Fruit fly (Drosophila melanogaster) ovary, adult (tissue): ENCODE results near the gene CG13813.
A peak's percentile ranks its signal among the peaks of the same experiment; 100 is the strongest.

Experiments used
- CG17801 ChIP-seq: fragments of 200-800 bp; optimal IDR thresholded peaks from 2 replicates; lab custom pipeline; 2019; ENCODE audit warnings: missing biosample characterization, mild to moderate bottlenecking, missing genetic modification characterization, moderate library complexity; ENCODE audit not compliant: partially characterized antibody

Gene CG13813

DNA sequence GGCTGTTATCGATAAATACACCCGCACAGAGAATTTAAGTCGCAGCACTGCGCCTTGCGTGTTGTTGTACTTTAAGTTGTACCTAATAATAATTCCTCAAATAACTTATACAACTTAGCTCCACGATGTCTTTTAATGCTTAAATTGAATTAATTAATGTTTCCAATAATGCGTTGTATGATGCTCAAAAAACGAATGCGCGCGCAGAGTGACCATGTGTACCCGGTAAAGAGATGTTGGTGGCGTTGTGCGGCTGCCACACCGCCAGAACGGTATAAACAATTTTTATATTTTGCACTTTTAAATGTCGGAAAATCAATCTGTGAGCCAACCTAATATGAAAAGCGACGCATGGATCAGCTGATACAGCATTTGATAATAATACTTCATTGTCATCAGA is 5.3 kb upstream of the CG13813 start:
- TF ChIP-seq CG17801 = peak; percentile 35

dm6 chr3L:20230178-20230775 is 1.2 kb upstream of the CG13813 start:
- no peak for TF ChIP-seq CG17801

- no peak for TF ChIP-seq CG17801
Measured at dm6 chr3L:20237167-20237566, 5.7 kb downstream of the CG13813 start.

DNA sequence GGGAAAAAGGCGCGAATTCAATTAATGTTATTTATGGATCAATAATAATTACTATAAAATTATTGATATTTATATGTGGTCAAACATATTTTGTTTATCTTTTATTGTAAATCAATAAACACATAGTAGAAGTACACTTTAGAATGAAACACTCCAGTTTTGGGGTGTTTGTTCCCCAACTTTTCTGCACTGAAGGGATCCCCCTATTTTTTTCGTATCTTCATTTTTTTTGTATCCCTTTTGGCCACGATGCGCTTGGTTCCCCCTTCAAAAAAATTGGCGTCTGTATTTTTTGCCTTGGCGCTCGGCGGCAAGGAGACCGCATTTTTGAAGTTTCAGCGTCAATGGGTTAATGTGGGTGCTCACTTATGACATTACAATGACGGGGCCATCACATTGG is 9.3 kb downstream of the CG13813 start, which contains the start of gene Clc:
Gene Clc (plus strand): TSS at position 301 of the 400 bp plus-strand sequence.
- TF ChIP-seq CG17801 = no peak

DNA sequence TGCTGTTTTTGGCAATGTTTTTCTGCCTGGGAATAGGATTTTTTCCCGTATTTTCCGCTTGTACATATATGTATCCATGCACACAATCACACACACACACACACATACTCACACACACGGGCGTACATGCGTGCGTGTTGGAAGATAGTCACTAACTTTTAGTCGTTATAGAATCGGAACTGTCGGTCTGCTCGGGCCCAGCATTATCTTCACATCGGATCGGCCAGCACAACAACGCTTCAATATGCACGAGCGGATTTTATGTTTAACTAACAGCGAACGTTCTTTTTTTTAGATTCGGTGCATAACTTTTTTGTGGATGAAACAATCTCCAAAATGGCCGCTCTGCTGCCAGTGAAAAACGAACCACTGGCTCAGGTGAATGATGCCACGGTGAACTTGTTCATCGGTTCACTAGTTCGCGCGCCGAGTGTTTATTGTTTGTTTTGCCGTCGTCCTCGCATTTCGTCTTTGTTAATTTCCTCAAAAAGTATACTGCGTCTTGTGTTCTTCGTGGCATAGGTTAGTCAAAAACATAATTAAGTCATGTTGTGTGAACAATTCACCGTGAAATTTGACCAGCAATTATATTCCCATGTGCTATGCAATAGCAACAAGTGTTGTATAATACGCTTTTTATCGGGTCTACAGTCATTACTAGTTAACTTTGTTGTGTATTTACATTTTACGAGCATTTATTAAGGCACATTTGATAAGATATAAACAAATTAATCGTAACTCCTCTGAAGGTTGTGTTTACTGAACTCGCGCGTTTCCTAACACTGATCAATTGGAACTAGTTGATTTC is 9.9 kb downstream of the CG13813 start, which contains the start of the genes CG6951 and CG17233:
Gene CG6951 (plus strand): TSS at position 105 of the 808 bp plus-strand sequence.
Gene CG17233 (minus strand): TSS at position 741 of the 808 bp plus-strand sequence.
- TF ChIP-seq CG17801 = no peak

DNA sequence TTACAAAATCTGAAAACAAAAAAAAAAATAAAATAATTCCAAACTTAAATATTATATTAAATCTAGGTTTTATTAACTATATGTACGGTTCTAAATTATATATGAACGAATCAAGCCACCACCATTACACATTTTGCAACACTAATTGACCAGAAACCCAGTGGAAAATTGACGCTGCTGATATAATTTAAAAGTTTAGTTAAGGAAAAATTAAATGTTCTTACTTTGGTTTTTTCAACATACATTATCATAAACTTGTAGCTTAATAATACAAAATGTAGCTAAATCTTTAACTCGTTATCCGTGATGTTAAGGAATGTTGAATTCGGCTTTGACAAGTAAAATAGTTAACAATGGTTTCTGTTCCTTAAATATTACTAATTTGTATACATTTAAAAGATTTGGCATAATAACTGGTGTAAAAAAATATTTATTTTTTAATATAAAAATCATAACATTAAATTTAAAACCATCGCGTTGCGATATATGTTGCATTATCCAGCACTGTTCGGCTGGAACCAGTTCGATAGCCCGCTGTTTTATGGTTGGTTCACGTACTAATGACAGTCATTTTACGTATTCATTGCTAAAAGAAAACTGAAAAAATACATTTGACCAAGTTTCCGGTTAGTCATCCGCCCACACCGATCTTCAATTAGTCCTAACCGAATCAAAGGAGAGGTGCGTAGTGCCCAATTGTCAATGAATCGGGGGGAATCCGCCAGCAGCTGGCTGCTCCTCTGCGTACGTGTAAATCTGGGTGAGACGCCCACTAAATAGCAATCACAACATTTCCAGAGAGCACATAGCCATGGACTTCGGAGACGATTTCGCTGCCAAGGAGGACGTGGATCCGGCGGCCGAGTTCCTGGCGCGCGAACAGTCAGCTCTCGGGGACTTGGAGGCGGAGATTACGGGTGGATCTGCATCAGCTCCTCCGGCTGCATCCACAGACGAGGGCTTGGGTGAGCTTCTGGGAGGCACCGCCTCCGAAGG is 10.8 kb downstream of the CG13813 start:
- TF ChIP-seq CG17801 = peak; percentile 43

DNA sequence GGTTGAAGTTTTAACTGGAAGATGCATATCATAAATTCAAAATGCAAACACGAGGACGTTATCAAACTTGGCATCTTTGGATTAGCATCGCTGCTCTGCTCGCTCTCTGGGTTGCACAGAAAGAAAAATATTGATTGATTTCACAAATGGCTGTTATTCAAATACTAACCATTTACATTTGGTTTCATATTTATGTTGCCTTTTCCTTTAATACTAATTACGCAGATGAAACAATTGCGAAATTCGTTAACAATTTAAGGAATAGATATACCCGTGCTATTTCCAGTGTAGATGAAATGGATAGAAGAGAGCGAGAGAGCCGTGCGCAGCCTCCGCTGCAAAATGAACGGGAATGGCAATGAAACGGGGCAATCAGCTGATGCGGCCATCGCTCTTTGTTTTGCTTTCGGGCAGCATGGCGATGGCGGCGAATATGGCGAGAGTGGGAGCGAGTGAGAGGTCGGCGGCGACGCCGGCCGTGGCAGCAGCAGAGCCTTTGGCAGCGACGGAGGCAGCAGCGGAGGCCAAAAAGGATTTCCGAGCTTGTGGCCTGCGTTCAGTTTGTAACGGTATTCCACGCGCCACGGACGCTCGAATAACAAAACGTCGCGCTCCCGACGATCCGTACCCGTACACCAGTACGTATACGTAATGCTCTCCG is 16.2 kb downstream of the CG13813 start, which contains the start of gene rdgC:
Gene rdgC (plus strand): TSS at position 568 of the 661 bp plus-strand sequence.
- TF ChIP-seq CG17801 = peak; percentile 31

DNA sequence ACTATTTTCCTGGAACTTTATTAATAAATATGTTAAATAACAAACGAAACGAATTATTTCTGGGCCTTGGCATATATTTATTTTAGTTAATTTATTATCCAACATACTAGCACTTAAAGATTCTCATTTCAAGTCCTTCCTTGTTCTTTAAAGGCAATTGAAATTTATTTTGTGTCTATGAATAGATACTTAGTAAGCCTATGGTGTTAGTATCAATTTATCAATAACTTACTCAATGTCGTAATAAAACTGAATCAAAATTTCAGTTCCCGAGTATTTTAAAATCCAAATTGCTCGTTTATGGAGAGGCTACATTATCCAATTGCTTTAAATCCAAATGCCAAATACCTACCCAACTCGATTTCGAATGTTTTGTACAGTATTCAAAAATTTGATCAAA is 34.0 kb downstream of the CG13813 start, which contains the start of gene CG32228:
Gene CG32228 (plus strand): TSS at position 301 of the 400 bp plus-strand sequence.
- TF ChIP-seq CG17801 = no peak

- TF ChIP-seq CG17801 = no peak
Measured at dm6 chr3L:20275235-20275634, 43.8 kb downstream of the CG13813 start, which contains the start of gene CG17122. Gene CG17122 (minus strand): TSS chr3L:20275335.

DNA sequence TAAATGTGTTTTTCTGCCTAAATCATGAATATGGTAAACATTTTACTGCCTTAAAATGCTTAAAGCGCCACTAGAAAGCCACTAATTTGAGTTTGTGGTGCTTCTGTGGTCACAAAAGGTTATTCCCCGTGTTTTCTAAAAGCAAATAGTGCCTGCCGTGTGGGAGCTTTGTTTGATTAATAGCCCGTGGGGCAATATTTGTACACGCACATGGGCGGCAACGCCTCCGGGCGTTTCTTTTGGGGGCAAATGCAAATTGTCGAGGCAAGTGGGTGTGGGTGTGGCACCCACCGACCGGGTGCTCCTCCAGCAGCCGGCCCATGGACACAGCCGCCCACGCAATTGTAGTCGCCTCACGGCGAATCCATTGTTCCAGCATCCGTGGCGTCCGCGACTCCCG is 44.4 kb downstream of the CG13813 start:
- no peak for TF ChIP-seq CG17801

DNA sequence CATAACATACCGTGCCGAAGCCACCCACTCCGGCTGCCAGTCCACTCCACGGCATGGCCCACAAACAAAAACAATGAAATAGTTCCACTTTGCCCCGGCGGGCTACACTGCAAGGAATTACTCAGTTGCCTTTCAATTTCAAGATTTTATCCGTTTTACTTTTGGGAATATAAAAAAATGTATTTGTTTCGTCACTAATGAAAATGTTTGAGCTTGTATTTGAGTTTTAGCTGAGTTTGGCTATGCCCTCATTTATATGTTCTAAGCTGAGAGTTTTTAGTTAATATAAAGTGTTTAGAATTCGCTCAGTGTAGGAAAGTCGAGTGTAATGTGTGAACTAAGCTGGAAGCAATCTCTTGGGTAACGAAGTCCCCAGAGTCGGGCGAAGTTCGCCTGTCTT is 45.1 kb downstream of the CG13813 start:
- no peak for TF ChIP-seq CG17801

DNA sequence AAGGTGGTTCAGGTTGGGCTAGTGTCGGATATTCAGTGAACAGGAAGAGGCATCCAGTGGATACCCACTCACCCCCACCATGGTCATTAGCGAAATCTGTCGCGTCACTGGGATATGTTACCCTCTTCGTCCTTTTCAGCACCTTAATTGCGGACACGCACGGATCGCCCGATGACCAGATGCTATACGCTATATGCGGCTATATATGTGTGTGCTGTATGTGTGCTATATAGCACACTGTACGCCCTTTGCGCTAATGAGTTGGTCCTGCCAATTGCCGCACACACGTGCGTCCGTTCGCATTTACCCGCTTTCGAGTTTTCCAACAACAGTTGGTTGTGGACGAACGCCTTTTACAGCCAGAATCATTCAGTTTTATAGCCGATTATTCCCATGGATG is 49.8 kb downstream of the CG13813 start:
- TF ChIP-seq CG17801 = no peak
